Worm (Caenorhabditis elegans): ENCODE data around the gene pap-1.

DNA sequence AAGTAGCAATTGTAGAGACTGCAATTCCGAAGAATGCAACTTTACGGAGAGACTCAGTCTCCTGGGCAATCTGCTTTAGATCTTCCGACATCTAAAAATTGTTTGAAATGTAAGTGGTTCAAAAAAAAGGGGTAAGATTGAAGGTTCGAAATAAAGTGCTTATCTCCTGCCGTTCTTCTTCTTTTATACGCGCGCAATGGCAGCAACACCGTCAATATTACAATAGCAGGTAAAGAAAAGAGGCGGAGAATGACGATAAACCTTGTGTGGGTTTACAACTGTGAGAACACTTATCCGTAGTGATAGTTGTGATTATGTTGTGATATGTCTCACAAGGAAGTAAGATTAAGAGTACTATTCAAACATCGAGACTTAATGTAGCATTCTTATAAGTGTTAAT, 20.0 kb upstream of the pap-1 start, which contains the start of gene col-13:
- TF ChIP-seq fos-1 (tag; optimal IDR thresholded peaks at IDR 0.05) (no peak), nhr-43 (tag; optimal IDR thresholded peaks at IDR 0.05; ENCODE audit: poor library complexity, severe bottlenecking) (no peak), nhr-25 (tag; optimal IDR thresholded peaks at IDR 0.05) (no peak), ZK546.5 (tag; optimal IDR thresholded peaks at IDR 0.05) (no peak), aly-2 (tag; optimal IDR thresholded peaks at IDR 0.05) (no peak), elt-1 (tag; optimal IDR thresholded peaks at IDR 0.05) (no peak), tbx-2 (tag; optimal IDR thresholded peaks at IDR 0.05) (no peak), ztf-11 (tag; optimal IDR thresholded peaks at IDR 0.05) (no peak), skn-1 (tag; optimal IDR thresholded peaks at IDR 0.05) (no peak), pha-4 (tag; optimal IDR thresholded peaks at IDR 0.05) (no peak), egl-27 (tag; optimal IDR thresholded peaks at IDR 0.05) (no peak)

Measured in whole organism, L3 larva.